Fruit fly (Drosophila melanogaster): Measurements from ENCODE around the gene CG42526.
A peak's percentile ranks its signal among the peaks of the same experiment; 100 is the strongest.

Gene CG42526

DNA sequence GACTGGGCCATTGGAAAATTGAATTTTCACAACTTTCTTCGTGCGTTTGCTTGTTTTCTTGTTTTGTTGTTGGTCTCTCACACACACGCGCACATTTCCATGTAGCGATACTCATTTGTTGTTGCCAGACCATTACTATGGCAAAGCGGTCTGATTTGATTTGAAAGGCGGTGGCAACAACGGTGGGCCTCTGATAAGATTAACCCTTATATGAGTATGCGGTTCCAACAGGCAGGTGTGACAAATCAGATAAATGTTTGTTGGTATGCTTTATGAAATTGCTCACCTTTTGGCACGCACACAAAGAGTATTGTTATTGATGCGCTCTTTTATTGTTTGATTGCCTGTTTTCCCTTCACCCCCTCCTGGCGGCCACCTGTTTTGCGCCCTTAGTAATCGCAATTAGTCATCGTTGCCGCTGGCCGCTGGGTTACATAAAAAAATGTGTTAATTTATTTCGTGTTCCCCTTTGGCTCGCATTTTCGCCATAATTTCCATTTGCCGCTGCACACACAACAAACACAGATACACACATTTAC, 12.1 kb upstream of the CG42526 start (continued):
- peak; percentile 46 for TF ChIP-seq scrt (GFP tag; optimal IDR thresholded peaks at IDR 0.05)
- 0 out of 3 replicates have a peak, but pooled peaks have one; percentile 22 for TF ChIP-seq CG7963 (GFP tag; IDR thresholded peaks at IDR 0.05; ENCODE audit: partially characterized antibody)
- TF ChIP-seq CG15269 (tag; optimal IDR thresholded peaks at IDR 0.05), result peak; percentile 14
- TF ChIP-seq Hmr (GFP tag; optimal IDR thresholded peaks at IDR 0.05), result peak; percentile 36
- peak; percentile 38; the same call in 1 of the 2 replicates for TF ChIP-seq slbo (GFP tag; IDR thresholded peaks at IDR 0.05)
- peak; percentile 7; the same call in 1 of the 2 replicates for TF ChIP-seq MBD-R2 (GFP tag; IDR thresholded peaks at IDR 0.05)
- peak; percentile 48 for TF ChIP-seq CG8281 (tag; optimal IDR thresholded peaks at IDR 0.05)
- peak; percentile 23 for TF ChIP-seq Fer1 (GFP tag; optimal IDR thresholded peaks at IDR 0.05)
- TF ChIP-seq CG2120 (GFP tag; optimal IDR thresholded peaks at IDR 0.05), result peak; percentile 30
- no peak for TF ChIP-seq CG18619 (GFP tag; optimal IDR thresholded peaks at IDR 0.05)
- TF ChIP-seq Rfx (GFP tag; IDR thresholded peaks at IDR 0.05), result peak; percentile 38
- TF ChIP-seq Hr78 (GFP tag; optimal IDR thresholded peaks at IDR 0.05), result peak in 1 of 2 experiments; percentile 44
- peak; percentile 86 for TF ChIP-seq sens (GFP tag)
- 0 out of 2 replicates have a peak, but pooled peaks have one; percentile 33 for TF ChIP-seq Awh (GFP tag; IDR thresholded peaks at IDR 0.05)
- no peak for TF ChIP-seq CG7372 (GFP tag; IDR thresholded peaks at IDR 0.05)
- TF ChIP-seq Fer3 (tag; optimal IDR thresholded peaks at IDR 0.05), result peak; percentile 12
- TF ChIP-seq CG18599 (GFP tag; optimal IDR thresholded peaks at IDR 0.05), result peak; percentile 50
- TF ChIP-seq sd (tag; optimal IDR thresholded peaks at IDR 0.05), result peak; percentile 73
- TF ChIP-seq otp (GFP tag; IDR thresholded peaks at IDR 0.05), result peak; percentile 16; the same call in 1 of the 3 replicates
- 0 out of 2 replicates have a peak, but pooled peaks have one; percentile 10 for TF ChIP-seq sna (GFP tag; IDR thresholded peaks at IDR 0.05; ENCODE audit: partially characterized antibody)
- peak; percentile 68 for TF ChIP-seq lab (GFP tag; optimal IDR thresholded peaks at IDR 0.05)
- peak; percentile 84 for TF ChIP-seq Neu2 (GFP tag; optimal IDR thresholded peaks at IDR 0.05; ENCODE audit: borderline replicate concordance)
- no peak for TF ChIP-seq CG34224 (GFP tag; IDR thresholded peaks at IDR 0.05; ENCODE audit: partially characterized antibody)
- peak; percentile 5 for TF ChIP-seq CG8924 (tag; optimal IDR thresholded peaks at IDR 0.05)
- peak; percentile 79; the same call in 1 of the 2 replicates for TF ChIP-seq GATAe (GFP tag; conservative IDR thresholded peaks at IDR 0.05)
- TF ChIP-seq D19B (GFP tag; optimal IDR thresholded peaks at IDR 0.05), result no peak
- peak; percentile 78 for TF ChIP-seq gsb-n (tag; optimal IDR thresholded peaks at IDR 0.05)
- TF ChIP-seq insv (GFP tag; optimal IDR thresholded peaks at IDR 0.05), result peak; percentile 97 to 100
- peak; percentile 78; the same call in 2 of the 4 replicates for TF ChIP-seq chinmo (GFP tag; IDR thresholded peaks at IDR 0.05; ENCODE audit: partially characterized antibody)
- peak in 1 of 2 experiments; percentile 93 for TF ChIP-seq Pdp1 (GFP tag; optimal IDR thresholded peaks at IDR 0.05)
- peak; percentile 2 for TF ChIP-seq corto (GFP tag; optimal IDR thresholded peaks at IDR 0.05)
- TF ChIP-seq hkb (optimal IDR thresholded peaks at IDR 0.05), result no peak
- TF ChIP-seq hkb (GFP tag; IDR thresholded peaks at IDR 0.05), result no peak
- TF ChIP-seq Elba2 (GFP tag; optimal IDR thresholded peaks at IDR 0.05), result peak; percentile 99
- peak; percentile 29; the same call in 1 of the 2 replicates for TF ChIP-seq Rx (GFP tag; IDR thresholded peaks at IDR 0.05)
- TF ChIP-seq CHES-1-like (GFP tag; optimal IDR thresholded peaks at IDR 0.05), result peak; percentile 18
- TF ChIP-seq sqz (GFP tag; optimal IDR thresholded peaks at IDR 0.05), result peak; percentile 28
- TF ChIP-seq dmrt99B (tag; optimal IDR thresholded peaks at IDR 0.05), result no peak
- TF ChIP-seq cg (GFP tag; optimal IDR thresholded peaks at IDR 0.05), result peak; percentile 90
- TF ChIP-seq cwo (GFP tag; optimal IDR thresholded peaks at IDR 0.05), result peak; percentile 22
- peak; percentile 4 for TF ChIP-seq YL-1 (GFP tag; optimal IDR thresholded peaks at IDR 0.05)
- TF ChIP-seq zen (tag; optimal IDR thresholded peaks at IDR 0.05), result peak; percentile 73
- no peak for TF ChIP-seq CG8359 (GFP tag; optimal IDR thresholded peaks at IDR 0.05; ENCODE audit: borderline replicate concordance)
- TF ChIP-seq kah (GFP tag; optimal IDR thresholded peaks at IDR 0.05), result peak; percentile 38
- TF ChIP-seq tll (GFP tag; optimal IDR thresholded peaks at IDR 0.05), result peak in 1 of 2 experiments; percentile 45
- TF ChIP-seq mirr (GFP tag; optimal IDR thresholded peaks at IDR 0.05), result peak; percentile 89
- peak; percentile 12; the same call in 1 of the 2 replicates for TF ChIP-seq CG32532 (GFP tag; IDR thresholded peaks at IDR 0.05)
